Fruit fly (Drosophila melanogaster) whole organism, adult: ENCODE data around the gene Qsox4.

ENCODE experiments used
- CG7045 ChIP-seq: fragments of 200-800 bp; sonication (Bioruptor generic); optimal IDR thresholded peaks from 2 replicates; lab custom pipeline; 2017; ENCODE audit warnings: missing biosample characterization, mild to moderate bottlenecking, missing genetic modification characterization
- Mnt ChIP-seq: fragments of 200-800 bp; sonication (Bioruptor generic); optimal IDR thresholded peaks from 2 replicates; lab custom pipeline; 2016; ENCODE audit warnings: missing biosample characterization, mild to moderate bottlenecking, missing genetic modification characterization
- cic ChIP-seq: fragments of 200-800 bp; sonication (Bioruptor generic); optimal IDR thresholded peaks from 2 replicates; lab custom pipeline; 2017; ENCODE audit warnings: missing biosample characterization, mild to moderate bottlenecking, missing genetic modification characterization, moderate library complexity
- cnc ChIP-seq, 2 experiments: fragments of >200 bp; optimal IDR thresholded peaks; 2 replicates each; lab custom pipeline; 2017
- kay ChIP-seq: fragments of 200-800 bp; sonication (Bioruptor generic); peaks from one replicate; lab custom pipeline; 2016; ENCODE audit warnings: missing biosample characterization, missing genetic modification characterization, borderline replicate concordance
- toe ChIP-seq: fragments of 200-800 bp; sonication (Bioruptor generic); optimal IDR thresholded peaks from 2 replicates; lab custom pipeline; 2016; ENCODE audit warnings: missing biosample characterization, missing genetic modification characterization

dm6 chr3R:23732533-23732932, 30.0 kb downstream of the Qsox4 start:
- TF ChIP-seq cnc (optimal IDR thresholded peaks at IDR 0.05; lab: Kevin White, UChicago), result peak; percentile 83 to 97
- TF ChIP-seq CG7045, result no peak
- TF ChIP-seq toe (GFP tag; lab: Kevin White, UChicago), result no peak
- TF ChIP-seq kay (GFP tag; lab: Kevin White, UChicago), result no peak
- TF ChIP-seq cic (GFP tag; lab: Kevin White, UChicago), result no peak
- no peak for TF ChIP-seq Mnt (GFP tag; lab: Kevin White, UChicago)
